Fruit fly (Drosophila melanogaster): ENCODE results near the gene Argp.

dm6 chr3R:13724029-13724638 lies 14.4 kb upstream of the Argp start:
- TF ChIP-seq Hnf4 (GFP tag; optimal IDR thresholded peaks at IDR 0.05) (no peak), br (GFP tag; optimal IDR thresholded peaks at IDR 0.05) (no peak), sage (GFP tag; optimal IDR thresholded peaks at IDR 0.05) (no peak), pan (optimal IDR thresholded peaks at IDR 0.05) (no peak), Sp1 (GFP tag; optimal IDR thresholded peaks at IDR 0.05) (no peak), fru (GFP tag; optimal IDR thresholded peaks at IDR 0.05) (no peak), Hr78 (GFP tag; optimal IDR thresholded peaks at IDR 0.05) (no peak), Vsx2 (GFP tag; optimal IDR thresholded peaks at IDR 0.05; ENCODE audit: partially characterized antibody) (no peak), CG32264 (GFP tag; optimal IDR thresholded peaks at IDR 0.05) (no peak)

All from whole organism, wandering third instar larva.